Fruit fly (Drosophila melanogaster) whole organism: ENCODE measurements around the gene CG5116.

Experiments used
- CG8478 ChIP-seq: fragments of >200 bp; optimal IDR thresholded peaks from 2 replicates; lab custom pipeline; 2018; ENCODE audit warnings: inconsistent platforms
- Dll ChIP-seq: fragments of >200 bp; optimal IDR thresholded peaks from 2 replicates; lab custom pipeline; 2017
- EcR ChIP-seq, 2 experiments: fragments of >200 bp; optimal IDR thresholded peaks; 2 replicates each; lab custom pipeline; 2017; ENCODE audit warnings: missing biosample characterization in 2 of 2, missing genetic modification characterization in 2 of 2, missing genetic modification reagents in 2 of 2
- pan ChIP-seq: fragments of >200 bp; optimal IDR thresholded peaks from 2 replicates; lab custom pipeline; 2017
- psq ChIP-seq: fragments of >200 bp; optimal IDR thresholded peaks from 2 replicates; lab custom pipeline; 2017
- usp ChIP-seq: fragments of >200 bp; optimal IDR thresholded peaks from 2 replicates; lab custom pipeline; 2017; ENCODE audit warnings: missing biosample characterization, missing genetic modification characterization, mixed read lengths

Gene CG5116

dm6 chr3R:25457097-25457496 lies 25.8 kb upstream of the CG5116 start:
- no peak for TF ChIP-seq usp
- TF ChIP-seq EcR (GFP tag; optimal IDR thresholded peaks at IDR 0.05; lab: Kevin White, UChicago): no peak
- TF ChIP-seq Dll (lab: Kevin White, UChicago): no peak
- TF ChIP-seq psq (lab: Kevin White, UChicago): no peak
- no peak for TF ChIP-seq CG8478 (lab: Kevin White, UChicago)
- TF ChIP-seq pan: no peak

DNA sequence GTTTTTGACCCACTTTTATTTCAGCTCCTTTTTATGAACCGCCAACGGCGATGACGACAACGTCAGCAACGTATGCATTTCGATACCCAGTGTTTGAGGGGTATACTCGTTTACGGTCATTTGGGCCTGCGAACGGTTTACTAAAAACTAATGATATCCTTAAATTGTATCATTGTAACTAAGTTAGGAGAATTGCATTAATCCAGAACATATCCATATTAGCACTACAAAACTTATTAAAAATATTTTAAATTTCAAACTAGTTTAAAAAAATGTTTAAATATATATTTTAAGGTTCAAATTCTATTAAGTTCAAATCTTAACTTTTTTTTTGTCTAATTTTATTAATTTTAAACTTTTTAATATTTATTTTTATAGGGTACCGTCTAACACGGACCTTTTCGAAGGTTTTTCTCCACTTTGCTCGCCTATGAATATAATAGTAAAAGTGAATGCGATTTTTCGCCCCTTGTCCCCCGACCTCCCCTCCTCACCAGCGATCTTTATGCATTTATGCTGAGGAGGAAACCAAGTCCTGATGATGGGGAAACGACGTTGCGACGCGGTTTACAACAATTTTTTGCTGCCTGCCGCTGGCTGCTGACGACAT lies 23.6 kb upstream of the CG5116 start:
- no peak for TF ChIP-seq usp

DNA sequence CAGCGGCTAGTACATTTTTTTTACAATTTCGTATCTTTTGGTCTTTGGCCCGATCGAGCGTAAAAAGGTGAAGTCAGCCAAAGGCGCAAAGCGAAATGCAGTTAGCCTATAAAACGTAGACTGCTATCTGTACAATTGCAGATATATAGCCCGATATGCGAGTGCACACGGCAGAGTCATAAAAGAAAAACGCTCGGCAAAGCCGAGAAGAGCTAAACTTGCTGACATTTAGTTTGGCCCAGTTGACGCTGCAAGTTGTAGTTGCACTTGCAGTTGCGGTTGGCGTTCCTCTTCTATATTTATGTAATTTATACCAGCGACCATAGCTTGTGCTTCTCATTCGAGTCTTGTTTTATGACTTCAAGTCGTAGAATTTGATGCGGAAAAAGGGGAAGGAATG lies 22.2 kb upstream of the CG5116 start:
- TF ChIP-seq EcR (GFP tag; optimal IDR thresholded peaks at IDR 0.05; lab: Kevin White, UChicago): no peak
- no peak for TF ChIP-seq pan
- no peak for TF ChIP-seq usp

DNA sequence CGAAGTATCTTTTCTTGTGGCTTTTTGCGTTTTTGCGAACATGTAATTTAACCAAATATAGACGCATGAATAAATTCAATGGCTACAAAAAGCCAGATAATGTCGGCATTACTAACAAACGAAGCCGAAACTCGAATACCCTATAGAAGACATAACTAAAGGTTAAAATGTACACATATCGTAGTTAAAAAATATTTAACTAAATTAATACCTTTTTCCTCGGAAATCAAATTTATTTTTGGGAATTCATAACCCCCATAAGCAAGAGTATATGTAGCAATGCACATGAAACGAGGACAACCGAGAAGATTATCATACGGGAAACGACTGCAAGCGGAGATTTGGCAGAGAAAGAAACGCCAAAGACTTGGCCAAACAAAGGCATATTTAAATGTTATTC lies 21.2 kb upstream of the CG5116 start:
- TF ChIP-seq Dll (lab: Kevin White, UChicago) (no peak), psq (lab: Kevin White, UChicago) (no peak), CG8478 (lab: Kevin White, UChicago) (no peak), pan (no peak), usp (no peak), EcR (GFP tag; optimal IDR thresholded peaks at IDR 0.05; lab: Kevin White, UChicago) (no peak)

DNA sequence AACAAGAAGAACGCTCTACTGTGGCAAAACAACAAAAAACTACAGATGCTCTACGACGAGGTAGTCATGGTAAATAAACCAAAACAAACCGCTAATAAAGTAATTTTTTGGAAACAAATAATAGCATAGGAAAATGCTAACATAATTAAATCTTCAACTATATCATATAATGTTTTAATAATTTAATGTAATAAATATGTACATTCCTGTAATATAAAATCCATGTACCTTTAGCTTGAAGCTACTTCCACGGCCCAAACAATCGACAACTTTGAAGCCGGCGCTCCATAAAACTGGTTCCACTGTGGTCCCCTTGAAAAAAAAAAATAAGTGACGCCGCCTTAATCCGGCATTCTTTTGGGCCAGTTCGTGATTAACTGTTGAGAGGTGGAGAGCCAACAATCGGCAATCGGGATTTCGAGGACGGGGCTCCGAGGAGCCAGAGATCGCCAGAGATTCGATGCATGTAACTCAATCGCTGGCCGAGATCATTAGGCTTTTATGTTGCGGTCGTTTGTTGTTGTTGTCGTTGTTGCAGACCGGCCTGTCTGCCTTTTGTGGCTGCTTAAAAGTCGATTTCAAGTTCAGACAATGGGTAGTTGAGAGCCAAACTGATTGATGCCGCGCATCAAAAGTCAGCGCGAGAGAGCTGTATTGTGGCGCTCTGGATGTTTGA lies 20.1 kb upstream of the CG5116 start:
- TF ChIP-seq CG8478 (lab: Kevin White, UChicago) (no peak), pan (no peak), EcR (GFP tag; optimal IDR thresholded peaks at IDR 0.05; lab: Kevin White, UChicago) (no peak), usp (no peak), Dll (lab: Kevin White, UChicago) (no peak), psq (lab: Kevin White, UChicago) (no peak)

DNA sequence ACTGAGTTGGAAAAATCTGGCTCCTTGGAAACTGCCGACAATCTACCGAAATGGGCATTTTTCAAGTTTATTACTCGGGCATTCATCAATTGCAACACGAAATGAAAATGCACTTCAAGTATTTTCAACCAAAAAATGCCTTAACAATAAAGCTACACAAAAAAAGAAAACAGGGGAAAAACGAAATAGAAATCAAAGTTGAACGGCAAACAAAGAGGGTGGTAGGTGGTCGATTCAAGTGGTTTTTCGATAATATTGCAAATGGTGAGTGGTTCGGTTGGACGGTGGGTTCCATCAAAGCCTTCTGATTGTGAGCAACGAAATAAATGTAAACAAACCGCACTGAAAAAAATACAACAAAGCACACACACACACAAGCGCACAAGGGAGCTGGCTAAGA lies 16.7 kb upstream of the CG5116 start:
- TF ChIP-seq EcR (GFP tag; optimal IDR thresholded peaks at IDR 0.05; lab: Kevin White, UChicago) (no peak), Dll (lab: Kevin White, UChicago) (no peak), pan (no peak), psq (lab: Kevin White, UChicago) (no peak), usp (no peak), CG8478 (lab: Kevin White, UChicago) (no peak)

dm6 chr3R:25471853-25472634 lies 10.9 kb upstream of the CG5116 start:
- no peak for TF ChIP-seq CG8478 (lab: Kevin White, UChicago)
- no peak for TF ChIP-seq psq (lab: Kevin White, UChicago)
- no peak for TF ChIP-seq Dll (lab: Kevin White, UChicago)
- no peak for TF ChIP-seq EcR (GFP tag; optimal IDR thresholded peaks at IDR 0.05; lab: Kevin White, UChicago)
- no peak for TF ChIP-seq pan
- TF ChIP-seq usp: no peak

dm6 chr3R:25472635-25473552 lies 10.0 kb upstream of the CG5116 start, which contains the start of the genes Fur1 and Vps33B:
Gene Fur1, minus strand, starts transcription at chr3R:25473058.
Gene Vps33B, plus strand, starts transcription at chr3R:25473490.
- TF ChIP-seq Dll (lab: Kevin White, UChicago) (no peak), psq (lab: Kevin White, UChicago) (no peak), EcR (GFP tag; optimal IDR thresholded peaks at IDR 0.05; lab: Kevin White, UChicago) (no peak), usp (no peak), CG8478 (lab: Kevin White, UChicago) (no peak), pan (no peak)

dm6 chr3R:25476744-25477143 lies 6.2 kb upstream of the CG5116 start, which contains the start of the genes CG4553 and MED28:
Gene CG4553, minus strand, starts transcription at chr3R:25476915.
Gene MED28, plus strand, starts transcription at chr3R:25477003.
- TF ChIP-seq CG8478 (lab: Kevin White, UChicago) (no peak), pan (no peak), EcR (GFP tag; optimal IDR thresholded peaks at IDR 0.05; lab: Kevin White, UChicago) (no peak)

- TF ChIP-seq pan (no peak), Dll (lab: Kevin White, UChicago) (no peak), CG8478 (lab: Kevin White, UChicago) (no peak), EcR (GFP tag; optimal IDR thresholded peaks at IDR 0.05; lab: Kevin White, UChicago) (no peak), psq (lab: Kevin White, UChicago) (no peak), usp (no peak)
These were observed 6.2 kb downstream of the CG5116 start for dm6 chr3R:25489116-25489515.

dm6 chr3R:25489685-25490084 lies 6.8 kb downstream of the CG5116 start:
- no peak for TF ChIP-seq pan
- no peak for TF ChIP-seq usp
- no peak for TF ChIP-seq psq (lab: Kevin White, UChicago)
- TF ChIP-seq Dll (lab: Kevin White, UChicago): no peak
- no peak for TF ChIP-seq CG8478 (lab: Kevin White, UChicago)
- TF ChIP-seq EcR (GFP tag; optimal IDR thresholded peaks at IDR 0.05; lab: Kevin White, UChicago): no peak
